Fruit fly (Drosophila melanogaster): ENCODE data around the gene Mis12.

DNA sequence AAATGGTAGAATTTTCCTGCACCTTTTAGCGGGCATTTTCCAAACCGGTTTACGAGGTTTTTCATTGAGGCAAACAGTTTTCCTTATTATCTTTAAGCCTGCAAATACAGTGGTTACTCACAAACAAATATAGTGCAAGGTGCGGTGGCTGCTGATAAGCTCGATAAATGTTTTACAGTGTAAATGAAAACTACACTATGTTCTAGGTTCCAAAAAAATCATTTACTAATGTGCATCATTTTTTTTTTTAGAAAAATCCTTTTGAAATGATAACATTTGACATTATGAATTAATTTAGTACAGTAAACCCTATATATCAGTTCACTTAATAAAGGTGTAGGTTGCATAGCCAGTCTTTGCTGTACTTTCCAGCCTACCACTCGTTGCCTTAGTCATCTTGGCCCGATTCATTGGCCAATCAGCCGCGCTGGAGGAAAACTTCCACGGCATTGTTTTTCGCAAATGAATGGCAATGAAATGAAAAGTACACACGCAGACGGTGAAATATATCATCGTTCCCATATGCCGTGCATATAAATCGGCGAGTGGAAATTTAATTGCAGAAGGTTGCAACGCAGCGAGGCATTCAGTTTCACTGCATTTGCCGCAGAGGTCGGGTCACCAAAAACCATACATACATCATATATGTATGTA lies 9.3 kb upstream of the Mis12 start:
- TF ChIP-seq kay (GFP tag; ENCODE audit: borderline replicate concordance) (no peak), CG14711 (tag; optimal IDR thresholded peaks at IDR 0.05) (no peak), CG11617 (GFP tag; optimal IDR thresholded peaks at IDR 0.05) (no peak), CG12768 (GFP tag; optimal IDR thresholded peaks at IDR 0.05) (no peak), bab1 (GFP tag; optimal IDR thresholded peaks at IDR 0.05) (no peak), CG7101 (tag; optimal IDR thresholded peaks at IDR 0.05) (no peak), Crg-1 (GFP tag; optimal IDR thresholded peaks at IDR 0.05) (no peak)
